Fruit fly (Drosophila melanogaster): ENCODE measurements around the gene CG7382.

The CG7382 gene

DNA sequence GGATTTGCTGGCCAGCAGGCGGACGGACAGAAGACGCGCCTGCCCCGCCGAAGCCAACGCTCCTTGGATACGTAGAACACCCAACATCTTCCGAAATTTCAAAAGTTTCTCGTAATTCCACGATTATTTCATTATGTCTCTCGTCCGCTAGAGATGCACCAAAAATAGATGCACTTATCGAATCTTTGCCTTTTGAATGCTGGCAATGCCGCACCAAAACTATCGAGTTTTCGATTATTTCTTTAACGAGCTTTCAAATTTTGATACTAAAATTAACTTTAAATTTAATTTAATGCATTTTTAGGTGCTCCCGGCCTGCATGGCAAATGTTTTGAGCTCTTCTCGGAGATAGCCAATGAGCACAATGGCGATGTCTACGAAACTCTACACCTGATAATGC, 12.4 kb upstream of the CG7382 start, which contains the start of gene Coq6 (continued):
- no peak for TF ChIP-seq CG7271 (tag; optimal IDR thresholded peaks at IDR 0.05)
- no peak for TF ChIP-seq odd (GFP tag; optimal IDR thresholded peaks at IDR 0.05)
- no peak for TF ChIP-seq CG12071 (GFP tag; optimal IDR thresholded peaks at IDR 0.05)
- no peak for TF ChIP-seq TFAM (GFP tag; optimal IDR thresholded peaks at IDR 0.05)
- peak; percentile 74 for TF ChIP-seq E2f2 (GFP tag; IDR thresholded peaks at IDR 0.05)
- TF ChIP-seq repo (GFP tag; optimal IDR thresholded peaks at IDR 0.05): no peak
- no peak for TF ChIP-seq bowl (GFP tag; IDR thresholded peaks at IDR 0.05)
- TF ChIP-seq croc (GFP tag; conservative IDR thresholded peaks at IDR 0.05): no peak
- no peak for TF ChIP-seq CG32772 (GFP tag; IDR thresholded peaks at IDR 0.05)
- peak; percentile 63 for TF ChIP-seq sna (GFP tag; IDR thresholded peaks at IDR 0.05; ENCODE audit: partially characterized antibody)
- no peak; the same call in 1 of the 2 replicates for TF ChIP-seq NFAT (GFP tag; IDR thresholded peaks at IDR 0.05)
- TF ChIP-seq CG12299 (tag; optimal IDR thresholded peaks at IDR 0.05): no peak
- TF ChIP-seq CG17361 (GFP tag; IDR thresholded peaks at IDR 0.05): no peak
- no peak for TF ChIP-seq disco-r (GFP tag; optimal IDR thresholded peaks at IDR 0.05)
- no peak for TF ChIP-seq jumu (GFP tag; optimal IDR thresholded peaks at IDR 0.05)
- no peak for TF ChIP-seq Spps (tag; optimal IDR thresholded peaks at IDR 0.05)
- TF ChIP-seq Camta (GFP tag; optimal IDR thresholded peaks at IDR 0.05): no peak
- TF ChIP-seq dati (GFP tag; IDR thresholded peaks at IDR 0.05): no peak
- TF ChIP-seq Mes4 (GFP tag; optimal IDR thresholded peaks at IDR 0.05): no peak
- TF ChIP-seq Usf (GFP tag; optimal IDR thresholded peaks at IDR 0.05): no peak
- TF ChIP-seq Hr39 (optimal IDR thresholded peaks at IDR 0.05): no peak
- peak; percentile 50; the same call in 2 of the 3 replicates for TF ChIP-seq CG14860 (GFP tag; IDR thresholded peaks at IDR 0.05; ENCODE audit: partially characterized antibody)
- no peak for TF ChIP-seq CG9876 (GFP tag; optimal IDR thresholded peaks at IDR 0.05)
- no peak for TF ChIP-seq org-1 (GFP tag; optimal IDR thresholded peaks at IDR 0.05)
- no peak for TF ChIP-seq pan (optimal IDR thresholded peaks at IDR 0.05)
- TF ChIP-seq pan (GFP tag; optimal IDR thresholded peaks at IDR 0.05 in 1 of 2, IDR thresholded peaks at IDR 0.05 in 1 of 2): no peak
- no peak for TF ChIP-seq hb (GFP tag; IDR thresholded peaks at IDR 0.05; ENCODE audit: partially characterized antibody)
- TF ChIP-seq nerfin-1 (tag; optimal IDR thresholded peaks at IDR 0.05): peak; percentile 79
- peak; percentile 54 for TF ChIP-seq hbn (GFP tag; IDR thresholded peaks at IDR 0.05; ENCODE audit: partially characterized antibody)
- no peak for TF ChIP-seq usp (GFP tag; optimal IDR thresholded peaks at IDR 0.05)
- no peak for TF ChIP-seq E2f1 (GFP tag; IDR thresholded peaks at IDR 0.05)

DNA sequence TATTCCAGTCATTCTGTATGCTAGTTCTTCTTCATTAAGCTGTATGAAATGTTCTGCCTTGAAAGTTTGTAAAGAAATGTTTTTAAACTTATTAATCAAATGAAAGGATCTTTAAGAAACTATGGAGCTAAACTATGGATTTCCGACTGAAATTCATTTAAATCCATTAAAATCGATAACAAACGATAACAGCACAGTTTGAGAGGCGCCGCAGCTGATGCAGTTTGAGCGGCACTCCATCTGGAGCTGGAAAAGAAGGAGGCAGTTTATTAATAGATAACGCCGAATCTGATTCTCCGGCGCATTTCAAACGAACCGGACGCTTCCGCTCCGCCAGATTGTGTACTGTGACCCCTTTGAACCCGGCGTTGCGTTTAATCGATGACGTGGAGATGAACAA, 8.2 kb upstream of the CG7382 start, which contains the start of gene CG31915:
CG31915 (plus strand) TSS at position 263 of the 400 bp plus-strand sequence.
- peak; percentile 64 for TF ChIP-seq Myb (GFP tag; optimal IDR thresholded peaks at IDR 0.05)
- peak; percentile 71 for TF ChIP-seq CG14860 (GFP tag; IDR thresholded peaks at IDR 0.05; ENCODE audit: partially characterized antibody)
- TF ChIP-seq so (GFP tag; IDR thresholded peaks at IDR 0.05): no peak
- TF ChIP-seq bbx (GFP tag; IDR thresholded peaks at IDR 0.05; ENCODE audit: partially characterized antibody): peak; percentile 83
- TF ChIP-seq Scr (GFP tag; IDR thresholded peaks at IDR 0.05; ENCODE audit: partially characterized antibody): peak; percentile 67
- peak; percentile 83 for TF ChIP-seq Bgb (GFP tag; IDR thresholded peaks at IDR 0.05; ENCODE audit: partially characterized antibody)
- peak; percentile 37 for TF ChIP-seq pzg (GFP tag; optimal IDR thresholded peaks at IDR 0.05)
- TF ChIP-seq CG6654 (GFP tag; optimal IDR thresholded peaks at IDR 0.05): peak; percentile 100
- TF ChIP-seq Opbp (GFP tag; IDR thresholded peaks at IDR 0.05; ENCODE audit: partially characterized antibody): peak; percentile 75
- no peak for TF ChIP-seq CG1792 (GFP tag; optimal IDR thresholded peaks at IDR 0.05)
- no peak for TF ChIP-seq gcm2 (GFP tag; optimal IDR thresholded peaks at IDR 0.05)
- peak; percentile 62; the same call in 2 of the 3 replicates for TF ChIP-seq CG34224 (GFP tag; IDR thresholded peaks at IDR 0.05; ENCODE audit: partially characterized antibody)
- no peak for TF ChIP-seq CG2678 (tag; optimal IDR thresholded peaks at IDR 0.05)
- TF ChIP-seq knrl (GFP tag; IDR thresholded peaks at IDR 0.05; ENCODE audit: partially characterized antibody): peak; percentile 51; the same call in 1 of the 3 replicates
- TF ChIP-seq sens (GFP tag): peak; percentile 27
- peak; percentile 29 for TF ChIP-seq Sry-δ (GFP tag; optimal IDR thresholded peaks at IDR 0.05)
- no peak for TF ChIP-seq TFAM (GFP tag; optimal IDR thresholded peaks at IDR 0.05)
- no peak for TF ChIP-seq CG6813 (GFP tag; optimal IDR thresholded peaks at IDR 0.05)
- TF ChIP-seq Dref (GFP tag; IDR thresholded peaks at IDR 0.05): peak; percentile 92
- no peak for TF ChIP-seq Fer3 (tag; optimal IDR thresholded peaks at IDR 0.05)
- peak; percentile 9 for TF ChIP-seq CG17829 (tag; optimal IDR thresholded peaks at IDR 0.05)
- peak; percentile 7 for TF ChIP-seq phol (tag; optimal IDR thresholded peaks at IDR 0.05)
- TF ChIP-seq HmgZ (tag; optimal IDR thresholded peaks at IDR 0.05): peak; percentile 36

Data from whole organism, embryonic.